Worm (Caenorhabditis elegans) whole organism, L1 larva: ENCODE data around the gene C47A4.5.

ENCODE experiments used
- C04F5.9 ChIP-seq: sonication (generic microtip); optimal IDR thresholded peaks from 2 replicates; lab custom pipeline; 2016; ENCODE audit warnings: missing genetic modification characterization, missing compliant biosample characterization
- C16A3.4 ChIP-seq: fragments of 150-350 bp; optimal IDR thresholded peaks from 2 replicates; lab custom pipeline; 2014; ENCODE audit warnings: missing biosample characterization, missing genetic modification characterization
- C34B4.2 ChIP-seq: sonication (generic microtip); optimal IDR thresholded peaks from 2 replicates; lab custom pipeline; 2017; ENCODE audit warnings: mild to moderate bottlenecking, missing genetic modification characterization, missing compliant biosample characterization
- F16B12.6 ChIP-seq: fragments of 150-350 bp; optimal IDR thresholded peaks from 2 replicates; lab custom pipeline; 2014; ENCODE audit warnings: missing biosample characterization, missing genetic modification characterization
- Y116A8C.19 ChIP-seq: sonication (generic microtip); optimal IDR thresholded peaks from 2 replicates; lab custom pipeline; 2016; ENCODE audit warnings: missing compliant biosample characterization, missing genetic modification characterization, borderline replicate concordance
- aha-1 ChIP-seq: fragments of 150-350 bp; optimal IDR thresholded peaks from 2 replicates; lab custom pipeline; 2014; ENCODE audit warnings: missing biosample characterization, missing genetic modification characterization
- blmp-1 ChIP-seq: fragments of 150-350 bp; optimal IDR thresholded peaks from 2 replicates; lab custom pipeline; 2014; ENCODE audit warnings: missing biosample characterization, missing genetic modification characterization
- ceh-8 ChIP-seq: fragments of 200-800 bp; sonication (Bioruptor generic); optimal IDR thresholded peaks from 2 replicates; lab custom pipeline; 2018; ENCODE audit warnings: mild to moderate bottlenecking, missing genetic modification characterization, moderate library complexity, missing compliant biosample characterization
- ceh-82 ChIP-seq, 3 experiments: fragments of 150-350 bp in 1 of 3; sonication (generic microtip) in 2 of 3; optimal IDR thresholded peaks; 2 replicates each; lab custom pipeline; 2014 to 2017; ENCODE audit warnings: missing biosample characterization in 3 of 3, missing genetic modification characterization in 3 of 3
- ceh-90 ChIP-seq: sonication (generic microtip); optimal IDR thresholded peaks from 2 replicates; lab custom pipeline; 2016; ENCODE audit warnings: missing genetic modification characterization, missing compliant biosample characterization
- ces-1 ChIP-seq: fragments of 150-350 bp; optimal IDR thresholded peaks from 2 replicates; lab custom pipeline; 2014; ENCODE audit warnings: missing biosample characterization, missing genetic modification reagents, missing genetic modification characterization
- efl-1 ChIP-seq, 4 experiments: fragments of 150-350 bp; optimal IDR thresholded peaks in 3 of 4; peaks in 1 of 4; 1 replicate in 1 of 4; 2 replicates in 3 of 4; lab custom pipeline; 2014; ENCODE audit warnings: missing biosample characterization in 2 of 4, missing genetic modification characterization in 2 of 4, missing genetic modification reagents in 2 of 4
- efl-3 ChIP-seq: fragments of 200-800 bp; sonication (Bioruptor generic); optimal IDR thresholded peaks from 2 replicates; lab custom pipeline; 2018; ENCODE audit warnings: mild to moderate bottlenecking, missing genetic modification characterization, missing compliant biosample characterization
- egl-13 ChIP-seq: sonication (generic microtip); optimal IDR thresholded peaks from 2 replicates; lab custom pipeline; 2016; ENCODE audit warnings: missing genotype, missing genetic modification reagents, missing genetic modification characterization, missing compliant biosample characterization
- elt-2 ChIP-seq: sonication (generic microtip); optimal IDR thresholded peaks from 2 replicates; lab custom pipeline; 2016; ENCODE audit warnings: missing genetic modification characterization, mild to moderate bottlenecking, inconsistent platforms, missing compliant biosample characterization, missing genetic modification reagents
- ets-5 ChIP-seq: fragments of 200-800 bp; sonication (Bioruptor generic); IDR thresholded peaks from 2 replicates; pipeline ENCODE4 v1.3.6; 2022; ENCODE audit warnings: missing genetic modification characterization, missing compliant biosample characterization
- fkh-10 ChIP-seq: sonication (generic microtip); optimal IDR thresholded peaks from 2 replicates; lab custom pipeline; 2017; ENCODE audit warnings: missing biosample characterization, missing genetic modification reagents, missing genetic modification characterization
- fkh-8 ChIP-seq: sonication (generic microtip); optimal IDR thresholded peaks from 2 replicates; lab custom pipeline; 2016; ENCODE audit warnings: mild to moderate bottlenecking, missing genetic modification characterization, missing compliant biosample characterization
- fos-1 ChIP-seq: fragments of 150-350 bp; optimal IDR thresholded peaks from 2 replicates; lab custom pipeline; 2014; ENCODE audit warnings: missing biosample characterization, missing genetic modification characterization
- hlh-17 ChIP-seq: fragments of 200-800 bp; sonication (Bioruptor generic); optimal IDR thresholded peaks from 2 replicates; lab custom pipeline; 2018; ENCODE audit warnings: missing genetic modification characterization, mild to moderate bottlenecking, missing compliant biosample characterization, moderate library complexity, borderline replicate concordance
- hlh-4 ChIP-seq: sonication (generic microtip); optimal IDR thresholded peaks from 2 replicates; lab custom pipeline; 2016; ENCODE audit warnings: mild to moderate bottlenecking, missing genetic modification characterization, missing compliant biosample characterization
- irx-1 ChIP-seq: sonication (generic microtip); optimal IDR thresholded peaks from 2 replicates; lab custom pipeline; 2016; ENCODE audit warnings: missing genetic modification characterization, missing compliant biosample characterization
- jun-1 ChIP-seq: fragments of 150-350 bp; optimal IDR thresholded peaks from 2 replicates; lab custom pipeline; 2014; ENCODE audit warnings: missing biosample characterization, missing genetic modification reagents, missing genetic modification characterization
- lin-13 ChIP-seq: fragments of 150-350 bp; optimal IDR thresholded peaks from 2 replicates; lab custom pipeline; 2014; ENCODE audit warnings: missing biosample characterization, missing genetic modification reagents, missing genetic modification characterization
- lin-14 ChIP-seq: fragments of 200-800 bp; sonication (Bioruptor generic); optimal IDR thresholded peaks from 2 replicates; lab custom pipeline; 2018; ENCODE audit warnings: mild to moderate bottlenecking, missing genetic modification characterization, moderate library complexity, missing compliant biosample characterization
- lin-39 ChIP-seq: fragments of 150-350 bp; optimal IDR thresholded peaks from 2 replicates; lab custom pipeline; 2014; ENCODE audit warnings: missing biosample characterization, missing genetic modification reagents, missing genetic modification characterization
- lsy-2 ChIP-seq, 2 experiments: fragments of 150-350 bp; optimal IDR thresholded peaks; 2 replicates each; lab custom pipeline; 2014; ENCODE audit warnings: missing biosample characterization in 2 of 2, missing genetic modification characterization in 2 of 2
- mab-9 ChIP-seq: fragments of 200-800 bp; sonication (Bioruptor generic); IDR thresholded peaks from 2 replicates; pipeline ENCODE4 v1.3.6; 2022; ENCODE audit warnings: missing genetic modification reagents, missing genetic modification characterization, missing compliant biosample characterization
- mdl-1 ChIP-seq, 2 experiments: fragments of 150-350 bp; optimal IDR thresholded peaks; 2 replicates each; lab custom pipeline; 2014 to 2017; ENCODE audit warnings: missing biosample characterization in 2 of 2, missing genetic modification characterization in 2 of 2, inconsistent platforms in 1 of 2
- mef-2 ChIP-seq: fragments of 150-350 bp; optimal IDR thresholded peaks from 2 replicates; lab custom pipeline; 2014; ENCODE audit warnings: missing biosample characterization, missing genetic modification characterization
- mep-1 ChIP-seq: fragments of 150-350 bp; optimal IDR thresholded peaks from 2 replicates; lab custom pipeline; 2014; ENCODE audit warnings: missing biosample characterization, missing genetic modification characterization
- nhr-19 ChIP-seq: fragments of 200-800 bp; sonication (Bioruptor generic); conservative IDR thresholded peaks from 2 replicates; pipeline ENCODE4 v1.3.6; 2022; ENCODE audit warnings: missing genetic modification characterization, missing compliant biosample characterization
- nhr-237 ChIP-seq: fragments of 150-350 bp; optimal IDR thresholded peaks from 2 replicates; lab custom pipeline; 2014; ENCODE audit warnings: missing biosample characterization, missing genetic modification characterization
- nhr-28 ChIP-seq: fragments of 150-350 bp; optimal IDR thresholded peaks from 2 replicates; lab custom pipeline; 2014; ENCODE audit warnings: missing biosample characterization, missing genetic modification characterization
- nhr-47 ChIP-seq: sonication (generic microtip); optimal IDR thresholded peaks from 2 replicates; lab custom pipeline; 2016; ENCODE audit warnings: mild to moderate bottlenecking, missing genetic modification characterization, moderate library complexity, missing compliant biosample characterization
- nhr-84 ChIP-seq: sonication (generic microtip); optimal IDR thresholded peaks from 2 replicates; lab custom pipeline; 2017; ENCODE audit warnings: missing biosample characterization, missing genetic modification characterization
- nhr-85 ChIP-seq: sonication (generic microtip); peaks from one replicate; lab custom pipeline; 2016; ENCODE audit warnings: missing genetic modification characterization, inconsistent platforms, missing compliant biosample characterization
- nhr-90 ChIP-seq: sonication (generic microtip); optimal IDR thresholded peaks from 2 replicates; lab custom pipeline; 2016; ENCODE audit warnings: mild to moderate bottlenecking, missing genetic modification characterization, missing compliant biosample characterization; ENCODE audit not compliant: poor library complexity
- pax-3 ChIP-seq: fragments of 200-800 bp; sonication (Bioruptor generic); optimal IDR thresholded peaks from 2 replicates; lab custom pipeline; 2018; ENCODE audit warnings: mild to moderate bottlenecking, missing genetic modification characterization, moderate library complexity, missing compliant biosample characterization
- rnt-1 ChIP-seq: sonication (generic microtip); optimal IDR thresholded peaks from 2 replicates; lab custom pipeline; 2016; ENCODE audit warnings: mild to moderate bottlenecking, missing genetic modification characterization, moderate library complexity, missing compliant biosample characterization
- skn-1 ChIP-seq: fragments of 150-350 bp; optimal IDR thresholded peaks from 2 replicates; lab custom pipeline; 2014; ENCODE audit warnings: missing biosample characterization, missing genetic modification characterization
- sptf-1 ChIP-seq: fragments of 150-350 bp; optimal IDR thresholded peaks from 2 replicates; lab custom pipeline; 2014; ENCODE audit warnings: missing biosample characterization, missing genetic modification characterization
- sup-37 ChIP-seq: fragments of 200-800 bp; sonication (Bioruptor generic); optimal IDR thresholded peaks from 2 replicates; lab custom pipeline; 2018; ENCODE audit warnings: mild to moderate bottlenecking, missing genetic modification characterization, missing compliant biosample characterization
- swsn-7 ChIP-seq: sonication (generic microtip); optimal IDR thresholded peaks from 2 replicates; lab custom pipeline; 2016; ENCODE audit warnings: missing genetic modification characterization, missing compliant biosample characterization
- tbx-2 ChIP-seq: sonication (generic microtip); optimal IDR thresholded peaks from 2 replicates; lab custom pipeline; 2016; ENCODE audit warnings: missing genetic modification characterization, missing compliant biosample characterization
- tlp-1 ChIP-seq: fragments of 150-350 bp; optimal IDR thresholded peaks from 2 replicates; lab custom pipeline; 2014; ENCODE audit warnings: missing biosample characterization, missing genetic modification characterization
- unc-130 ChIP-seq: fragments of 150-350 bp; optimal IDR thresholded peaks from 2 replicates; lab custom pipeline; 2017; ENCODE audit warnings: missing biosample characterization, missing genetic modification characterization, inconsistent platforms
- unc-62 ChIP-seq: fragments of 150-350 bp; optimal IDR thresholded peaks from 2 replicates; lab custom pipeline; 2014; ENCODE audit warnings: missing biosample characterization, missing genetic modification reagents, missing genetic modification characterization
- unc-86 ChIP-seq: sonication (generic microtip); optimal IDR thresholded peaks from 2 replicates; lab custom pipeline; 2016; ENCODE audit warnings: missing genetic modification characterization, missing compliant biosample characterization
- unc-98 ChIP-seq: fragments of 200-800 bp; sonication (Bioruptor generic); IDR thresholded peaks from 2 replicates; pipeline ENCODE4 v1.3.6; 2022; ENCODE audit warnings: missing genetic modification characterization, missing compliant biosample characterization
- vab-15 ChIP-seq: sonication (generic microtip); optimal IDR thresholded peaks from 2 replicates; lab custom pipeline; 2017; ENCODE audit warnings: missing genotype, mild to moderate bottlenecking, missing genetic modification characterization, missing compliant biosample characterization
- zag-1 ChIP-seq: fragments of 150-350 bp; optimal IDR thresholded peaks from 2 replicates; lab custom pipeline; 2014; ENCODE audit warnings: missing biosample characterization, missing genetic modification characterization

C47A4.5 gene

ce11 chrIV:13703828-13704425, 41.6 kb upstream of the C47A4.5 start, which contains the start of gene tlp-1:
Gene tlp-1, minus strand, starts transcription at chrIV:13704082.
- TF ChIP-seq unc-62 (GFP tag; lab: Kevin White, UChicago) (peak; percentile 52), unc-98 (no peak), ceh-82 (tag; optimal IDR thresholded peaks at IDR 0.05; lab: Kevin White, UChicago) (peak in 1 of 3 experiments; percentile 24), unc-130 (tag; lab: Kevin White, UChicago) (peak; percentile 65), unc-86 (tag; lab: Kevin White, UChicago) (no peak), sptf-1 (tag; lab: Kevin White, UChicago) (no peak), ceh-8 (GFP tag; lab: Kevin White, UChicago) (no peak), mef-2 (tag; lab: Kevin White, UChicago) (no peak), F16B12.6 (tag; lab: Kevin White, UChicago) (no peak), pax-3 (tag; lab: Kevin White, UChicago) (no peak), ets-5 (GFP tag; lab: Robert Waterston, UW) (no peak), C34B4.2 (tag; lab: Kevin White, UChicago) (no peak), elt-2 (tag; lab: Kevin White, UChicago) (peak; percentile 13), mdl-1 (tag; optimal IDR thresholded peaks at IDR 0.05; lab: Kevin White, UChicago) (peak in 1 of 2 experiments; percentile 26), zag-1 (no peak), nhr-84 (tag; lab: Kevin White, UChicago) (no peak), nhr-47 (tag; lab: Kevin White, UChicago) (peak; percentile 18), nhr-19 (GFP tag; lab: Robert Waterston, UW) (peak; percentile 39; the same call in 1 of the 2 replicates), ceh-90 (tag; lab: Kevin White, UChicago) (no peak), nhr-90 (tag; lab: Kevin White, UChicago) (peak; percentile 69), irx-1 (tag; lab: Kevin White, UChicago) (peak; percentile 46), ces-1 (no peak), lin-39 (tag; lab: Kevin White, UChicago) (peak; percentile 16), nhr-28 (no peak), fkh-8 (tag; lab: Kevin White, UChicago) (no peak), hlh-4 (tag; lab: Kevin White, UChicago) (no peak), egl-13 (tag; lab: Kevin White, UChicago) (no peak), vab-15 (tag; lab: Kevin White, UChicago) (peak; percentile 70), C16A3.4 (tag; lab: Kevin White, UChicago) (no peak), skn-1 (tag; lab: Kevin White, UChicago) (no peak), jun-1 (no peak), C04F5.9 (tag; lab: Kevin White, UChicago) (no peak), blmp-1 (peak; percentile 35), mab-9 (GFP tag; lab: Robert Waterston, UW) (peak; percentile 77), nhr-85 (peak; percentile 95), aha-1 (tag; lab: Kevin White, UChicago) (no peak), nhr-237 (tag; lab: Kevin White, UChicago) (no peak), mep-1 (peak; percentile 22), Y116A8C.19 (tag; lab: Kevin White, UChicago) (no peak), lin-13 (GFP tag; lab: Kevin White, UChicago) (peak; percentile 12), sup-37 (no peak), efl-1 (optimal IDR thresholded peaks at IDR 0.05; lab: Kevin White, UChicago) (peak in 1 of 2 experiments; percentile 7), efl-1 (GFP tag; optimal IDR thresholded peaks at IDR 0.05 in 1 of 2; lab: Kevin White, UChicago) (peak in 1 of 2 experiments; percentile 28), fos-1 (tag; lab: Kevin White, UChicago) (no peak), tlp-1 (tag; lab: Kevin White, UChicago) (no peak), fkh-10 (no peak), efl-3 (GFP tag; lab: Kevin White, UChicago) (peak; percentile 13), rnt-1 (tag; lab: Kevin White, UChicago) (peak; percentile 64), lsy-2 (tag; optimal IDR thresholded peaks at IDR 0.05; lab: Kevin White, UChicago) (peak; percentile 41 to 73), swsn-7 (tag; lab: Kevin White, UChicago) (peak; percentile 12), lin-14 (GFP tag; lab: Kevin White, UChicago) (peak; percentile 80), tbx-2 (tag; lab: Kevin White, UChicago) (peak; percentile 90), hlh-17 (no peak)
